Worm (Caenorhabditis elegans) whole organism, early embryonic: ENCODE data around the gene scl-12.

Experiments used
- B0310.2 ChIP-seq: sonication (generic microtip); optimal IDR thresholded peaks from 2 replicates; lab custom pipeline; 2016; ENCODE audit warnings: mild to moderate bottlenecking, missing genetic modification characterization, missing compliant biosample characterization
- F13C5.2 ChIP-seq: sonication (generic microtip); optimal IDR thresholded peaks from 2 replicates; lab custom pipeline; 2017; ENCODE audit warnings: mild to moderate bottlenecking, missing genetic modification characterization, inconsistent platforms, missing compliant biosample characterization
- aly-1 ChIP-seq: sonication (generic microtip); optimal IDR thresholded peaks from 2 replicates; lab custom pipeline; 2016; ENCODE audit warnings: missing genetic modification characterization, missing compliant biosample characterization
- ama-1 ChIP-seq: fragments of 150-350 bp; optimal IDR thresholded peaks from 2 replicates; lab custom pipeline; 2014
- ceh-13 ChIP-seq: fragments of 200-800 bp; sonication (Bioruptor generic); optimal IDR thresholded peaks from 2 replicates; lab custom pipeline; 2018; ENCODE audit warnings: mild to moderate bottlenecking, missing genetic modification characterization, missing compliant biosample characterization
- ceh-36 ChIP-seq: sonication (generic microtip); optimal IDR thresholded peaks from 2 replicates; lab custom pipeline; 2016; ENCODE audit warnings: missing genetic modification characterization, inconsistent platforms, missing compliant biosample characterization
- ets-7 ChIP-seq: sonication (generic microtip); optimal IDR thresholded peaks from 2 replicates; lab custom pipeline; 2016; ENCODE audit warnings: missing genotype, missing genetic modification characterization, missing compliant biosample characterization
- flt-1 ChIP-seq: fragments of 200-800 bp; sonication (Bioruptor generic); IDR thresholded peaks from 2 replicates; pipeline ENCODE4 v1.3.6; 2022; ENCODE audit warnings: missing genetic modification characterization, missing compliant biosample characterization
- hmbx-1 ChIP-seq: sonication (generic microtip); optimal IDR thresholded peaks from 2 replicates; lab custom pipeline; 2016; ENCODE audit warnings: mild to moderate bottlenecking, missing genetic modification characterization, missing compliant biosample characterization
- hmg-4 ChIP-seq: fragments of 200-800 bp; sonication (Bioruptor generic); optimal IDR thresholded peaks from 2 replicates; lab custom pipeline; 2018; ENCODE audit warnings: mild to moderate bottlenecking, missing genetic modification characterization, missing compliant biosample characterization
- hnd-1 ChIP-seq: sonication (generic microtip); optimal IDR thresholded peaks from 2 replicates; lab custom pipeline; 2016; ENCODE audit warnings: missing genetic modification characterization, missing compliant biosample characterization
- pes-1 ChIP-seq: fragments of 200-800 bp; sonication (Bioruptor generic); IDR thresholded peaks from 2 replicates; pipeline ENCODE4 v1.3.6; 2022; ENCODE audit warnings: missing genetic modification reagents, missing genetic modification characterization, missing compliant biosample characterization
- scrt-1 ChIP-seq: fragments of 200-800 bp; sonication (Bioruptor generic); IDR thresholded peaks from 2 replicates; pipeline ENCODE4 v1.3.6; 2022; ENCODE audit warnings: missing genetic modification characterization, missing compliant biosample characterization
- sea-1 ChIP-seq: fragments of 200-800 bp; sonication (Bioruptor generic); conservative IDR thresholded peaks from 2 replicates; pipeline ENCODE4 v1.3.6; 2022; ENCODE audit warnings: missing genetic modification characterization, missing compliant biosample characterization
- tbx-11 ChIP-seq: fragments of 200-800 bp; sonication (Bioruptor generic); IDR thresholded peaks from 2 replicates; pipeline ENCODE4 v1.3.6; 2022; ENCODE audit warnings: missing genetic modification characterization, missing compliant biosample characterization
- tbx-37 ChIP-seq: fragments of 200-800 bp; sonication (Bioruptor generic); conservative IDR thresholded peaks from 2 replicates; pipeline ENCODE4 v1.3.6; 2022; ENCODE audit warnings: missing genetic modification reagents, missing genetic modification characterization, missing compliant biosample characterization
- tra-4 ChIP-seq: sonication (generic microtip); optimal IDR thresholded peaks from 2 replicates; lab custom pipeline; 2017; ENCODE audit warnings: missing genetic modification characterization, missing compliant biosample characterization

Gene scl-12

ce11 chrV:3801787-3802417 lies 10.5 kb upstream of the scl-12 start:
- TF ChIP-seq ceh-36 (no peak), F13C5.2 (tag; lab: Kevin White, UChicago) (no peak), flt-1 (GFP tag; lab: Robert Waterston, UW) (no peak), B0310.2 (tag; lab: Kevin White, UChicago) (no peak), ama-1 (lab: Kevin White, UChicago) (no peak), pes-1 (GFP tag; lab: Robert Waterston, UW) (no peak), scrt-1 (GFP tag; lab: Robert Waterston, UW) (no peak), aly-1 (tag; lab: Kevin White, UChicago) (no peak), hmbx-1 (tag; lab: Kevin White, UChicago) (no peak), hmg-4 (GFP tag; lab: Kevin White, UChicago) (no peak), ceh-13 (no peak), sea-1 (GFP tag; lab: Robert Waterston, UW) (no peak), tbx-11 (GFP tag; lab: Robert Waterston, UW) (no peak), ets-7 (no peak), tra-4 (tag; lab: Kevin White, UChicago) (no peak), hnd-1 (tag; lab: Kevin White, UChicago) (no peak), tbx-37 (no peak)

- TF ChIP-seq ama-1 (lab: Kevin White, UChicago) (no peak), flt-1 (GFP tag; lab: Robert Waterston, UW) (no peak), B0310.2 (tag; lab: Kevin White, UChicago) (no peak)
These were observed 9.0 kb upstream of the scl-12 start, which contains the start of gene cyp-33C8 for ce11 chrV:3803343-3803742. cyp-33C8 (minus strand) TSS chrV:3803542.

ce11 chrV:3805499-3805898 lies 6.9 kb upstream of the scl-12 start, which contains the start of gene R08F11.4:
R08F11.4 (minus strand) TSS chrV:3805527.
- TF ChIP-seq flt-1 (GFP tag; lab: Robert Waterston, UW), result no peak

- TF ChIP-seq hmbx-1 (tag; lab: Kevin White, UChicago) (no peak), tra-4 (tag; lab: Kevin White, UChicago) (no peak), hnd-1 (tag; lab: Kevin White, UChicago) (no peak), F13C5.2 (tag; lab: Kevin White, UChicago) (no peak), B0310.2 (tag; lab: Kevin White, UChicago) (no peak), scrt-1 (GFP tag; lab: Robert Waterston, UW) (no peak), tbx-37 (no peak), ceh-13 (no peak)
These were observed 6.4 kb upstream of the scl-12 start, which contains the start of gene srw-7 for ce11 chrV:3805961-3806360. srw-7 (plus strand) TSS chrV:3806261.

- no peak for TF ChIP-seq sea-1 (GFP tag; lab: Robert Waterston, UW)
- no peak for TF ChIP-seq scrt-1 (GFP tag; lab: Robert Waterston, UW)
- TF ChIP-seq hmg-4 (GFP tag; lab: Kevin White, UChicago), result no peak
- no peak for TF ChIP-seq tbx-11 (GFP tag; lab: Robert Waterston, UW)
- TF ChIP-seq flt-1 (GFP tag; lab: Robert Waterston, UW), result no peak
These were observed 4.5 kb upstream of the scl-12 start for ce11 chrV:3807846-3808245.

ce11 chrV:3808336-3808735 lies 4.1 kb upstream of the scl-12 start, which contains the start of gene srw-6:
srw-6 (plus strand) TSS chrV:3808636.
- TF ChIP-seq ceh-36 (no peak), tra-4 (tag; lab: Kevin White, UChicago) (no peak), B0310.2 (tag; lab: Kevin White, UChicago) (no peak), tbx-37 (no peak), flt-1 (GFP tag; lab: Robert Waterston, UW) (no peak), ceh-13 (no peak), ets-7 (no peak), hmg-4 (GFP tag; lab: Kevin White, UChicago) (no peak), tbx-11 (GFP tag; lab: Robert Waterston, UW) (no peak), aly-1 (tag; lab: Kevin White, UChicago) (no peak), ama-1 (lab: Kevin White, UChicago) (no peak), F13C5.2 (tag; lab: Kevin White, UChicago) (no peak), pes-1 (GFP tag; lab: Robert Waterston, UW) (no peak), scrt-1 (GFP tag; lab: Robert Waterston, UW) (no peak), sea-1 (GFP tag; lab: Robert Waterston, UW) (no peak)

- no peak for TF ChIP-seq ets-7
- TF ChIP-seq tbx-11 (GFP tag; lab: Robert Waterston, UW), result no peak
- TF ChIP-seq F13C5.2 (tag; lab: Kevin White, UChicago), result no peak
- TF ChIP-seq flt-1 (GFP tag; lab: Robert Waterston, UW), result no peak
These were observed 2.4 kb upstream of the scl-12 start for ce11 chrV:3810035-3810434.

- TF ChIP-seq B0310.2 (tag; lab: Kevin White, UChicago) (no peak), ets-7 (no peak), scrt-1 (GFP tag; lab: Robert Waterston, UW) (no peak), tra-4 (tag; lab: Kevin White, UChicago) (no peak), sea-1 (GFP tag; lab: Robert Waterston, UW) (no peak), tbx-11 (GFP tag; lab: Robert Waterston, UW) (no peak), pes-1 (GFP tag; lab: Robert Waterston, UW) (no peak), ama-1 (lab: Kevin White, UChicago) (no peak), hmg-4 (GFP tag; lab: Kevin White, UChicago) (no peak), aly-1 (tag; lab: Kevin White, UChicago) (no peak), ceh-36 (no peak), hmbx-1 (tag; lab: Kevin White, UChicago) (no peak)
These were observed 850 bp upstream of the scl-12 start, which contains the start of gene scl-13 for ce11 chrV:3811541-3811940. scl-13 (minus strand) TSS chrV:3811641.
